Fruit fly (Drosophila melanogaster) whole organism, embryonic: ENCODE results near the gene CG34260.

Experiments
- Atf3 ChIP-seq: fragments of 200-800 bp; sonication (Bioruptor generic); optimal IDR thresholded peaks from 3 replicates; lab custom pipeline; 2016; ENCODE audit warnings: missing biosample characterization, missing genetic modification characterization
- CG12769 ChIP-seq: fragments of 200-800 bp; sonication (Bioruptor generic); optimal IDR thresholded peaks from 2 replicates; lab custom pipeline; 2019; ENCODE audit warnings: missing biosample characterization, mild to moderate bottlenecking, missing genetic modification characterization, moderate library complexity
- CG14667 ChIP-seq: fragments of 200-800 bp; sonication (Bioruptor generic); IDR thresholded peaks from 2 replicates; pipeline ENCODE4 v1.3.6; 2022; ENCODE audit warnings: missing biosample characterization, missing genetic modification characterization
- CG14710 ChIP-seq: fragments of 200-800 bp; sonication (Bioruptor generic); optimal IDR thresholded peaks from 3 replicates; lab custom pipeline; 2019; ENCODE audit warnings: missing biosample characterization, mild to moderate bottlenecking, missing genetic modification characterization, moderate library complexity
- CG1529 ChIP-seq: fragments of 200-800 bp; sonication (Bioruptor generic); optimal IDR thresholded peaks from 3 replicates; lab custom pipeline; 2018; ENCODE audit warnings: missing biosample characterization, missing genetic modification characterization
- CG17912 ChIP-seq: fragments of 200-800 bp; sonication (Bioruptor generic); optimal IDR thresholded peaks from 2 replicates; lab custom pipeline; 2018; ENCODE audit warnings: missing biosample characterization, mild to moderate bottlenecking, missing genetic modification characterization
- CG18262 ChIP-seq: fragments of 200-800 bp; optimal IDR thresholded peaks from 3 replicates; lab custom pipeline; 2019; ENCODE audit warnings: missing biosample characterization, mild to moderate bottlenecking, missing genetic modification characterization, moderate library complexity
- CG30020 ChIP-seq: fragments of 200-800 bp; optimal IDR thresholded peaks from 2 replicates; lab custom pipeline; 2019; ENCODE audit warnings: missing biosample characterization, mild to moderate bottlenecking, missing genetic modification characterization, moderate library complexity
- CG32532 ChIP-seq: fragments of 200-800 bp; sonication (Bioruptor generic); IDR thresholded peaks from 2 replicates; pipeline ENCODE4 v1.3.6; 2022; ENCODE audit warnings: missing biosample characterization, missing genetic modification characterization
- CG32767 ChIP-seq: fragments of 200-800 bp; sonication (Bioruptor generic); IDR thresholded peaks from 2 replicates; pipeline ENCODE4 v1.3.6; 2022; ENCODE audit warnings: missing biosample characterization, missing genetic modification characterization
- CG33213 ChIP-seq: fragments of 200-800 bp; sonication (Bioruptor generic); optimal IDR thresholded peaks from 3 replicates; lab custom pipeline; 2016; ENCODE audit warnings: missing biosample characterization, missing genetic modification characterization
- CG6175 ChIP-seq: fragments of 200-800 bp; sonication (Bioruptor generic); IDR thresholded peaks from 3 replicates; pipeline ENCODE4 v1.3.6; 2022; ENCODE audit warnings: missing biosample characterization, missing genetic modification characterization
- CG6791 ChIP-seq: fragments of 200-800 bp; sonication (Bioruptor generic); IDR thresholded peaks from 3 replicates; pipeline ENCODE4 v1.3.6; 2022; ENCODE audit warnings: missing biosample characterization, missing genetic modification characterization; ENCODE audit not compliant: partially characterized antibody
- CG7556 ChIP-seq: fragments of 200-800 bp; sonication (Bioruptor generic); optimal IDR thresholded peaks from 2 replicates; lab custom pipeline; 2017; ENCODE audit warnings: missing biosample characterization, mild to moderate bottlenecking, missing genetic modification characterization
- CG7745 ChIP-seq: fragments of 200-800 bp; sonication (Bioruptor generic); optimal IDR thresholded peaks from 2 replicates; lab custom pipeline; 2018; ENCODE audit warnings: missing biosample characterization, mild to moderate bottlenecking, missing genetic modification characterization, moderate library complexity
- CG8089 ChIP-seq: fragments of 200-800 bp; sonication (Bioruptor generic); optimal IDR thresholded peaks from 3 replicates; lab custom pipeline; 2016; ENCODE audit warnings: missing biosample characterization, missing genetic modification characterization
- CG9876 ChIP-seq: fragments of 200-800 bp; sonication (Bioruptor generic); optimal IDR thresholded peaks from 2 replicates; lab custom pipeline; 2016; ENCODE audit warnings: missing biosample characterization, missing genetic modification characterization
- CTCF ChIP-seq: fragments of 200-800 bp; sonication (Bioruptor generic); optimal IDR thresholded peaks from 2 replicates; lab custom pipeline; 2017; ENCODE audit warnings: missing biosample characterization, mild to moderate bottlenecking, missing genetic modification characterization, moderate library complexity
- CoRest ChIP-seq: fragments of 200-800 bp; sonication (Bioruptor generic); optimal IDR thresholded peaks from 3 replicates; lab custom pipeline; 2018; ENCODE audit warnings: missing biosample characterization, mild to moderate bottlenecking, missing genetic modification characterization, moderate library complexity
- Deaf1 ChIP-seq: fragments of 200-800 bp; optimal IDR thresholded peaks from 3 replicates; lab custom pipeline; 2019; ENCODE audit warnings: missing biosample characterization, mild to moderate bottlenecking, missing genetic modification characterization, moderate library complexity
- Fer2 ChIP-seq: fragments of 200-800 bp; sonication (Bioruptor generic); optimal IDR thresholded peaks from 2 replicates; lab custom pipeline; 2018; ENCODE audit warnings: missing biosample characterization, mild to moderate bottlenecking, missing genetic modification characterization, moderate library complexity
- H15 ChIP-seq: fragments of 200-800 bp; sonication (Bioruptor generic); IDR thresholded peaks from 3 replicates; pipeline ENCODE4 v1.3.6; 2022; ENCODE audit warnings: missing biosample characterization, missing genetic modification characterization
- Hmr ChIP-seq: fragments of 200-800 bp; sonication (Bioruptor generic); optimal IDR thresholded peaks from 3 replicates; lab custom pipeline; 2017; ENCODE audit warnings: mild to moderate bottlenecking, missing biosample characterization, missing genetic modification reagents, missing genetic modification characterization
- Lhr ChIP-seq: fragments of 200-800 bp; sonication (Bioruptor generic); optimal IDR thresholded peaks from 3 replicates; lab custom pipeline; 2017; ENCODE audit warnings: mild to moderate bottlenecking, missing biosample characterization, missing genetic modification reagents, missing genetic modification characterization
- Lim3 ChIP-seq: fragments of 200-800 bp; sonication (Bioruptor generic); IDR thresholded peaks from 2 replicates; pipeline ENCODE4 v1.3.6; 2022; ENCODE audit warnings: missing biosample characterization, missing genetic modification characterization
- Med ChIP-seq: fragments of 200-800 bp; sonication (Bioruptor generic); peaks from one replicate; lab custom pipeline; 2016; ENCODE audit warnings: missing biosample characterization, missing genetic modification characterization, mild to moderate bottlenecking, inconsistent platforms, moderate library complexity
- Myb ChIP-seq: fragments of 200-800 bp; sonication (Bioruptor generic); optimal IDR thresholded peaks from 2 replicates; lab custom pipeline; 2016; ENCODE audit warnings: missing biosample characterization, missing genetic modification characterization
- Ssrp ChIP-seq: fragments of 200-800 bp; sonication (Bioruptor generic); optimal IDR thresholded peaks from 2 replicates; lab custom pipeline; 2018; ENCODE audit warnings: missing biosample characterization, mild to moderate bottlenecking, missing genetic modification characterization, moderate library complexity
- Stat92E ChIP-seq, 3 experiments: fragments of >200 bp in 2 of 3; fragments of 200-800 bp in 1 of 3; sonication (Bioruptor generic) in 1 of 3; optimal IDR thresholded peaks; 2 replicates each; lab custom pipeline; 2017 to 2019; ENCODE audit warnings: missing biosample characterization in 3 of 3, missing genetic modification characterization in 3 of 3, mild to moderate bottlenecking in 1 of 3, moderate library complexity in 1 of 3
- ato ChIP-seq: fragments of 200-800 bp; sonication (Bioruptor generic); IDR thresholded peaks from 2 replicates; pipeline ENCODE4 v1.3.6; 2022; ENCODE audit warnings: missing biosample characterization, missing genetic modification characterization; ENCODE audit not compliant: partially characterized antibody
- bbx ChIP-seq: fragments of 200-800 bp; sonication (Bioruptor generic); IDR thresholded peaks from 2 replicates; pipeline ENCODE4 v1.3.6; 2022; ENCODE audit warnings: missing biosample characterization, missing genetic modification characterization; ENCODE audit not compliant: partially characterized antibody
- bowl ChIP-seq: fragments of 200-800 bp; sonication (Bioruptor generic); IDR thresholded peaks from 2 replicates; pipeline ENCODE4 v1.3.6; 2022; ENCODE audit warnings: missing biosample characterization, missing genetic modification characterization
- bsh ChIP-seq, 2 experiments: fragments of 200-800 bp; sonication (Bioruptor generic); optimal IDR thresholded peaks; 2 replicates each; lab custom pipeline; 2017 to 2018; ENCODE audit warnings: mild to moderate bottlenecking in 2 of 2, missing biosample characterization in 2 of 2, missing genetic modification characterization in 2 of 2, moderate library complexity in 1 of 2
- chif ChIP-seq, 2 experiments: fragments of 200-800 bp; sonication (Bioruptor generic); optimal IDR thresholded peaks; 3 replicates each; lab custom pipeline; 2016; ENCODE audit warnings: missing biosample characterization in 2 of 2, missing genetic modification characterization in 2 of 2
- chinmo ChIP-seq: fragments of 200-800 bp; sonication (Bioruptor generic); IDR thresholded peaks from 4 replicates; pipeline ENCODE4 v1.3.6; 2022; ENCODE audit warnings: missing biosample characterization, missing genetic modification characterization; ENCODE audit not compliant: partially characterized antibody
- dm ChIP-seq: fragments of 200-800 bp; sonication (Bioruptor generic); optimal IDR thresholded peaks from 3 replicates; lab custom pipeline; 2016; ENCODE audit warnings: missing biosample characterization, missing genetic modification characterization
- esg ChIP-seq: fragments of 200-800 bp; sonication (Bioruptor generic); conservative IDR thresholded peaks from 2 replicates; pipeline ENCODE4 v1.3.6; 2022; ENCODE audit warnings: missing biosample characterization, missing genetic modification characterization
- fd102C ChIP-seq: fragments of 200-800 bp; sonication (Bioruptor generic); optimal IDR thresholded peaks from 2 replicates; lab custom pipeline; 2018; ENCODE audit warnings: missing biosample characterization, mild to moderate bottlenecking, missing genetic modification characterization, moderate library complexity
- gem ChIP-seq: fragments of 200-800 bp; sonication (Bioruptor generic); optimal IDR thresholded peaks from 2 replicates; lab custom pipeline; 2019; ENCODE audit warnings: missing biosample characterization, mild to moderate bottlenecking, missing genetic modification characterization, moderate library complexity
- gsb-n ChIP-seq: fragments of 200-800 bp; sonication (Bioruptor generic); optimal IDR thresholded peaks from 3 replicates; lab custom pipeline; 2018; ENCODE audit warnings: missing biosample characterization, mild to moderate bottlenecking, missing genetic modification characterization
- gt ChIP-seq: fragments of 200-800 bp; sonication (Bioruptor generic); IDR thresholded peaks from 2 replicates; pipeline ENCODE4 v1.3.6; 2022; ENCODE audit warnings: missing biosample characterization, missing genetic modification characterization
- kni ChIP-seq: fragments of 200-800 bp; sonication (Bioruptor generic); optimal IDR thresholded peaks from 3 replicates; lab custom pipeline; 2017; ENCODE audit warnings: mild to moderate bottlenecking, missing biosample characterization, missing genetic modification reagents, missing genetic modification characterization
- mirr ChIP-seq: fragments of 200-800 bp; sonication (Bioruptor generic); optimal IDR thresholded peaks from 3 replicates; lab custom pipeline; 2018; ENCODE audit warnings: missing biosample characterization, mild to moderate bottlenecking, missing genetic modification characterization
- nau ChIP-seq: fragments of 200-800 bp; sonication (Bioruptor generic); optimal IDR thresholded peaks from 3 replicates; lab custom pipeline; 2017; ENCODE audit warnings: missing biosample characterization, mild to moderate bottlenecking, missing genetic modification characterization, missing genetic modification reagents
- otp ChIP-seq: fragments of 200-800 bp; sonication (Bioruptor generic); IDR thresholded peaks from 3 replicates; pipeline ENCODE4, ENCODE4 v1.3.6; 2022; ENCODE audit warnings: missing biosample characterization, missing genetic modification characterization
- sima ChIP-seq: fragments of 200-800 bp; sonication (Bioruptor generic); optimal IDR thresholded peaks from 2 replicates; lab custom pipeline; 2016; ENCODE audit warnings: missing biosample characterization, missing genetic modification characterization
- sna ChIP-seq: fragments of 200-800 bp; sonication (Bioruptor generic); IDR thresholded peaks from 2 replicates; pipeline ENCODE4 v1.3.6; 2022; ENCODE audit warnings: missing biosample characterization, missing genetic modification characterization; ENCODE audit not compliant: partially characterized antibody
- tx ChIP-seq: fragments of 200-800 bp; sonication (Bioruptor generic); optimal IDR thresholded peaks from 2 replicates; lab custom pipeline; 2016; ENCODE audit warnings: missing biosample characterization, missing genetic modification characterization
- vvl ChIP-seq: fragments of 200-800 bp; sonication (Bioruptor generic); IDR thresholded peaks from 2 replicates; pipeline ENCODE4 v1.3.6; 2022; ENCODE audit warnings: missing biosample characterization, missing genetic modification characterization
- yki ChIP-seq: fragments of >200 bp; optimal IDR thresholded peaks from 3 replicates; lab custom pipeline; 2018

Gene CG34260

dm6 chr3L:20667408-20667807 lies 46.5 kb upstream of the CG34260 start (continued):
- TF ChIP-seq fd102C (GFP tag; lab: Kevin White, UChicago) (peak; percentile 53), chif (GFP tag; optimal IDR thresholded peaks at IDR 0.05; lab: Kevin White, UChicago) (peak in 1 of 2 experiments; percentile 5), bsh (GFP tag; optimal IDR thresholded peaks at IDR 0.05; lab: Kevin White, UChicago) (peak in 1 of 2 experiments; percentile 9), gem (peak; percentile 2), otp (GFP tag; lab: Robert Waterston, UW) (peak; percentile 61; the same call in 1 of the 3 replicates)

dm6 chr3L:20671659-20672058 lies 42.2 kb upstream of the CG34260 start:
- TF ChIP-seq gsb-n (tag; lab: Kevin White, UChicago) = peak; percentile 10
- TF ChIP-seq CG18262 (tag; lab: Kevin White, UChicago) = no peak
- TF ChIP-seq Ssrp (tag; lab: Kevin White, UChicago) = no peak
- no peak for TF ChIP-seq CG33213 (GFP tag; lab: Kevin White, UChicago)
- TF ChIP-seq Atf3 (GFP tag; lab: Kevin White, UChicago) = no peak
- no peak for TF ChIP-seq Myb (GFP tag; lab: Kevin White, UChicago)
- TF ChIP-seq Med (GFP tag; lab: Kevin White, UChicago) = peak; percentile 11
- TF ChIP-seq sima (GFP tag; lab: Kevin White, UChicago) = no peak
- TF ChIP-seq Fer2 (tag; lab: Kevin White, UChicago) = no peak
- no peak for TF ChIP-seq CG6791 (GFP tag; lab: Robert Waterston, UW)
- TF ChIP-seq CG6175 = no peak
- no peak for TF ChIP-seq CG14667
- peak; percentile 37; the same call in 1 of the 2 replicates for TF ChIP-seq vvl (GFP tag; lab: Robert Waterston, UW)
- no peak for TF ChIP-seq chif (GFP tag; optimal IDR thresholded peaks at IDR 0.05; lab: Kevin White, UChicago)
- no peak for TF ChIP-seq yki
- TF ChIP-seq CG14710 (tag; lab: Kevin White, UChicago) = no peak
- no peak for TF ChIP-seq CG17912 (GFP tag; lab: Kevin White, UChicago)
- TF ChIP-seq H15 (GFP tag; lab: Robert Waterston, UW) = no peak
- TF ChIP-seq bowl = no peak
- no peak for TF ChIP-seq bbx (GFP tag; lab: Robert Waterston, UW)
- TF ChIP-seq kni (GFP tag; lab: Kevin White, UChicago) = peak; percentile 96
- no peak for TF ChIP-seq CTCF (GFP tag; lab: Kevin White, UChicago)
- TF ChIP-seq Hmr (GFP tag; lab: Kevin White, UChicago) = no peak
- TF ChIP-seq CG9876 (GFP tag; lab: Kevin White, UChicago) = no peak
- TF ChIP-seq chinmo (GFP tag; lab: Robert Waterston, UW) = 0 out of 4 replicates have a peak, but pooled peaks have one; percentile 26
- TF ChIP-seq CG8089 (GFP tag; lab: Kevin White, UChicago) = no peak
- TF ChIP-seq ato (GFP tag; lab: Robert Waterston, UW) = no peak
- TF ChIP-seq CG32532 (GFP tag; lab: Robert Waterston, UW) = no peak
- peak; percentile 28 for TF ChIP-seq mirr (GFP tag; lab: Kevin White, UChicago)
- no peak for TF ChIP-seq CoRest (tag; lab: Kevin White, UChicago)
- no peak for TF ChIP-seq nau (GFP tag; lab: Kevin White, UChicago)
- TF ChIP-seq gt (GFP tag; lab: Robert Waterston, UW) = no peak
- no peak for TF ChIP-seq CG7556 (GFP tag; lab: Kevin White, UChicago)
- no peak for TF ChIP-seq CG7745 (tag; lab: Kevin White, UChicago)
- TF ChIP-seq Lhr (GFP tag; lab: Kevin White, UChicago) = no peak
- no peak for TF ChIP-seq Stat92E (GFP tag; optimal IDR thresholded peaks at IDR 0.05; lab: Kevin White, UChicago)
- no peak for TF ChIP-seq CG32767 (GFP tag; lab: Robert Waterston, UW)
- TF ChIP-seq sna (GFP tag; lab: Robert Waterston, UW) = no peak
- TF ChIP-seq esg (GFP tag; lab: Robert Waterston, UW) = no peak
- TF ChIP-seq CG12769 (tag; lab: Kevin White, UChicago) = no peak
- no peak for TF ChIP-seq CG1529
- no peak for TF ChIP-seq Lim3 (GFP tag; lab: Robert Waterston, UW)
- TF ChIP-seq dm (GFP tag; lab: Kevin White, UChicago) = no peak
- no peak for TF ChIP-seq Deaf1 (tag; lab: Kevin White, UChicago)
- no peak for TF ChIP-seq CG30020 (tag; lab: Kevin White, UChicago)
- no peak for TF ChIP-seq tx (GFP tag; lab: Kevin White, UChicago)
